Fruit fly (Drosophila melanogaster): Measurements from ENCODE around the gene Gorab.

DNA sequence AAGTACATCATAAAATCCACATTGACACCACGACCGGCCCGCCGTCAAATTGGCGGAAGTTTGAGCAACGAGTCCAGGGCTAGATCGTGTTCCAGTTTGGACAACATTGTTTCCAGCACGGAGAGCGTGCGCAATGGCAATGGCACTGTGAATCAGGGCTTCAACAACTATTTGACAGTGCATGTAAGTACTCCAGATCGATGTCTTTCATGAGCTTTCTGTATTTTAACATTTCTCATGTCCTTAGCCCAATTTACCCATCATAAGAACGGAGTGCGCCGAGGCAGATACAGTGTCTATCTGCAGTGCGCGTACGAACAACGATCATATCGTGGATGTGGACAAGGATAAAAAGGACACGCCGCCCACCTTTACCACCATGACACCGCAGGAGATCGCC is 45.3 kb upstream of the Gorab start:
- TF ChIP-seq Smox (GFP tag; optimal IDR thresholded peaks at IDR 0.05) (no peak), CG6854 (GFP tag; optimal IDR thresholded peaks at IDR 0.05) (no peak), esn (GFP tag; optimal IDR thresholded peaks at IDR 0.05) (no peak), Blimp-1 (GFP tag; optimal IDR thresholded peaks at IDR 0.05) (no peak), lz (GFP tag; optimal IDR thresholded peaks at IDR 0.05) (no peak), CG8119 (GFP tag; IDR thresholded peaks at IDR 0.05) (no peak), cyc (GFP tag; optimal IDR thresholded peaks at IDR 0.05) (no peak), eg (GFP tag; IDR thresholded peaks at IDR 0.05) (no peak), CG32006 (GFP tag; optimal IDR thresholded peaks at IDR 0.05) (no peak), dac (GFP tag; optimal IDR thresholded peaks at IDR 0.05) (no peak), CG6808 (GFP tag; optimal IDR thresholded peaks at IDR 0.05) (no peak), Met (GFP tag; optimal IDR thresholded peaks at IDR 0.05) (no peak)
